Worm (Caenorhabditis elegans) whole organism, young adult: ENCODE measurements around the gene cpg-1.

ENCODE experiments used
- F10E7.11 ChIP-seq: sonication (generic microtip); optimal IDR thresholded peaks from 2 replicates; lab custom pipeline; 2017; ENCODE audit warnings: mild to moderate bottlenecking, missing genetic modification characterization, moderate library complexity, missing compliant biosample characterization
- F33H1.4 ChIP-seq: fragments of 200-800 bp; sonication (Bioruptor generic); IDR thresholded peaks from 2 replicates; pipeline ENCODE4 v1.3.6; 2022; ENCODE audit warnings: missing genetic modification reagents, missing genetic modification characterization, missing compliant biosample characterization
- F57A8.1 ChIP-seq: fragments of 200-800 bp; sonication (Bioruptor generic); optimal IDR thresholded peaks from 2 replicates; lab custom pipeline; 2018; ENCODE audit warnings: mild to moderate bottlenecking, missing genetic modification characterization, moderate library complexity, missing compliant biosample characterization
- K12H6.12 ChIP-seq: fragments of 200-800 bp; sonication (Bioruptor generic); optimal IDR thresholded peaks from 2 replicates; lab custom pipeline; 2018; ENCODE audit warnings: mild to moderate bottlenecking, missing genetic modification characterization, missing compliant biosample characterization
- T07F8.4 ChIP-seq: sonication (generic microtip); optimal IDR thresholded peaks from 2 replicates; lab custom pipeline; 2016; ENCODE audit warnings: mild to moderate bottlenecking, missing genetic modification characterization, moderate library complexity, missing compliant biosample characterization
- Y53F4B.3 ChIP-seq: fragments of 200-800 bp; sonication (Bioruptor generic); IDR thresholded peaks from 2 replicates; pipeline ENCODE4 v1.3.6; 2022; ENCODE audit warnings: missing genetic modification reagents, missing genetic modification characterization, missing compliant biosample characterization
- Y67H2A.10 ChIP-seq: fragments of 200-800 bp; sonication (Bioruptor generic); conservative IDR thresholded peaks from 2 replicates; pipeline ENCODE4 v1.3.6; 2022; ENCODE audit warnings: missing genetic modification reagents, missing genetic modification characterization, missing compliant biosample characterization
- Y79H2A.3 ChIP-seq: fragments of 200-800 bp; sonication (Bioruptor generic); conservative IDR thresholded peaks from 2 replicates; pipeline ENCODE4 v1.3.6; 2022; ENCODE audit warnings: missing genetic modification reagents, missing genetic modification characterization, missing compliant biosample characterization
- Y95B8A.8 ChIP-seq: fragments of 200-800 bp; sonication (Bioruptor generic); IDR thresholded peaks from 2 replicates; pipeline ENCODE4 v1.3.6; 2022; ENCODE audit warnings: missing genetic modification reagents, missing genetic modification characterization, missing compliant biosample characterization
- aptf-2 ChIP-seq: fragments of 200-800 bp; sonication (Bioruptor generic); conservative IDR thresholded peaks from 2 replicates; pipeline ENCODE4 v1.3.6; 2022; ENCODE audit warnings: missing genetic modification reagents, missing genetic modification characterization, missing compliant biosample characterization
- athp-1 ChIP-seq: sonication (generic microtip); optimal IDR thresholded peaks from 2 replicates; lab custom pipeline; 2017; ENCODE audit warnings: mild to moderate bottlenecking, missing genetic modification characterization, missing compliant biosample characterization
- bed-2 ChIP-seq: fragments of 200-800 bp; sonication (Bioruptor generic); IDR thresholded peaks from 2 replicates; pipeline ENCODE4 v1.3.6; 2022; ENCODE audit warnings: missing genetic modification reagents, missing genetic modification characterization, missing compliant biosample characterization
- cebp-1 ChIP-seq, 2 experiments: fragments of 200-800 bp in 1 of 2; sonication (Bioruptor generic) in 1 of 2; sonication (generic microtip) in 1 of 2; IDR thresholded peaks in 1 of 2; optimal IDR thresholded peaks in 1 of 2; 2 replicates each; pipeline versions ENCODE4 v1.3.6 to Lab custom; 2017 to 2022; ENCODE audit warnings: missing compliant biosample characterization in 2 of 2, missing genetic modification characterization in 2 of 2, mild to moderate bottlenecking in 1 of 2, missing genetic modification reagents in 1 of 2, moderate library complexity in 1 of 2
- ceh-27 ChIP-seq: fragments of 200-800 bp; sonication (Bioruptor generic); optimal IDR thresholded peaks from 2 replicates; lab custom pipeline; 2018; ENCODE audit warnings: mild to moderate bottlenecking, missing genetic modification characterization, moderate library complexity, missing compliant biosample characterization
- chd-7 ChIP-seq: sonication (generic microtip); optimal IDR thresholded peaks from 2 replicates; lab custom pipeline; 2016; ENCODE audit warnings: mild to moderate bottlenecking, missing genetic modification characterization, moderate library complexity, missing compliant biosample characterization
- dox-1 ChIP-seq: fragments of 200-800 bp; sonication (Bioruptor generic); IDR thresholded peaks from 2 replicates; pipeline ENCODE4 v1.3.6; 2022; ENCODE audit warnings: missing genetic modification reagents, missing genetic modification characterization, missing compliant biosample characterization
- dpff-1 ChIP-seq: sonication (generic microtip); optimal IDR thresholded peaks from 2 replicates; lab custom pipeline; 2017; ENCODE audit warnings: mild to moderate bottlenecking, missing genetic modification characterization, missing compliant biosample characterization
- efl-1 ChIP-seq: fragments of 150-350 bp; optimal IDR thresholded peaks from 2 replicates; lab custom pipeline; 2014; ENCODE audit warnings: missing biosample characterization, missing genetic modification reagents, missing genetic modification characterization
- ekl-4 ChIP-seq: fragments of 200-800 bp; sonication (Bioruptor generic); IDR thresholded peaks from 2 replicates; pipeline ENCODE4 v1.3.6; 2022; ENCODE audit warnings: missing genetic modification reagents, missing genetic modification characterization, missing compliant biosample characterization
- fkh-3 ChIP-seq: sonication (generic microtip); optimal IDR thresholded peaks from 2 replicates; lab custom pipeline; 2016; ENCODE audit warnings: mild to moderate bottlenecking, missing genetic modification characterization, missing compliant biosample characterization
- him-1 ChIP-seq: sonication (generic microtip); optimal IDR thresholded peaks from 2 replicates; lab custom pipeline; 2016; ENCODE audit warnings: missing genotype, missing genetic modification reagents, missing genetic modification characterization, missing compliant biosample characterization
- hmg-1.2 ChIP-seq: fragments of 200-800 bp; sonication (Bioruptor generic); IDR thresholded peaks from 2 replicates; pipeline ENCODE4 v1.3.6; 2022; ENCODE audit warnings: missing genetic modification reagents, missing genetic modification characterization, missing compliant biosample characterization
- lag-1 ChIP-seq: fragments of 200-800 bp; sonication (Bioruptor generic); IDR thresholded peaks from 2 replicates; pipeline ENCODE4 v1.3.6; 2022; ENCODE audit warnings: missing genetic modification reagents, missing genetic modification characterization, missing compliant biosample characterization
- lsl-1 ChIP-seq: fragments of 200-800 bp; sonication (Bioruptor generic); optimal IDR thresholded peaks from 2 replicates; lab custom pipeline; 2018; ENCODE audit warnings: mild to moderate bottlenecking, missing genetic modification characterization, moderate library complexity, missing compliant biosample characterization
- madf-10 ChIP-seq: sonication (generic microtip); optimal IDR thresholded peaks from 2 replicates; lab custom pipeline; 2016; ENCODE audit warnings: mild to moderate bottlenecking, missing genetic modification characterization, missing compliant biosample characterization
- madf-6 ChIP-seq: fragments of 200-800 bp; sonication (Bioruptor generic); IDR thresholded peaks from 2 replicates; pipeline ENCODE4 v1.3.6; 2022; ENCODE audit warnings: missing genetic modification reagents, missing genetic modification characterization, missing compliant biosample characterization
- madf-8 ChIP-seq: fragments of 200-800 bp; sonication (Bioruptor generic); conservative IDR thresholded peaks from 2 replicates; pipeline ENCODE4 v1.3.6; 2022; ENCODE audit warnings: missing genetic modification reagents, missing genetic modification characterization, missing compliant biosample characterization
- mel-28 ChIP-seq: sonication (generic microtip); optimal IDR thresholded peaks from 2 replicates; lab custom pipeline; 2016; ENCODE audit warnings: borderline replicate concordance, mild to moderate bottlenecking, missing genetic modification characterization, missing compliant biosample characterization
- mes-4 ChIP-seq: sonication (generic microtip); optimal IDR thresholded peaks from 2 replicates; lab custom pipeline; 2016; ENCODE audit warnings: missing genotype, missing genetic modification characterization, missing compliant biosample characterization
- nhr-179 ChIP-seq: sonication (generic microtip); optimal IDR thresholded peaks from 2 replicates; lab custom pipeline; 2016; ENCODE audit warnings: mild to moderate bottlenecking, missing genetic modification characterization, missing compliant biosample characterization
- nhr-80 ChIP-seq: sonication (generic microtip); optimal IDR thresholded peaks from 2 replicates; lab custom pipeline; 2016; ENCODE audit warnings: missing genetic modification characterization, missing compliant biosample characterization
- sdz-38 ChIP-seq: sonication (generic microtip); optimal IDR thresholded peaks from 2 replicates; lab custom pipeline; 2016; ENCODE audit warnings: missing genotype, missing genetic modification characterization, missing compliant biosample characterization
- snpc-3.4 ChIP-seq: sonication (generic microtip); optimal IDR thresholded peaks from 2 replicates; lab custom pipeline; 2017; ENCODE audit warnings: missing genetic modification characterization, mild to moderate bottlenecking, missing compliant biosample characterization, antibody characterized with exemption, moderate library complexity, missing genotype, missing genetic modification reagents
- snpc-4 ChIP-seq, 5 experiments: fragments of 150-350 bp in 1 of 5; sonication (generic microtip) in 4 of 5; optimal IDR thresholded peaks; 2 replicates each; lab custom pipeline; 2014 to 2018; ENCODE audit warnings: missing genetic modification characterization in 5 of 5, missing biosample characterization in 3 of 5, antibody characterized with exemption in 2 of 5, mild to moderate bottlenecking in 2 of 5, missing compliant biosample characterization in 2 of 5, missing genotype in 2 of 5, moderate library complexity in 2 of 5, missing genetic modification reagents in 1 of 5
- tbp1 ChIP-seq: fragments of 200-800 bp; sonication (Bioruptor generic); optimal IDR thresholded peaks from 2 replicates; lab custom pipeline; 2018; ENCODE audit warnings: mild to moderate bottlenecking, missing genetic modification characterization, missing compliant biosample characterization
- tlf-1 ChIP-seq: fragments of 200-800 bp; sonication (Bioruptor generic); optimal IDR thresholded peaks from 2 replicates; lab custom pipeline; 2018; ENCODE audit warnings: mild to moderate bottlenecking, missing genetic modification characterization, missing compliant biosample characterization
- unc-62 ChIP-seq: fragments of 150-350 bp; optimal IDR thresholded peaks from 2 replicates; lab custom pipeline; 2014; ENCODE audit warnings: missing biosample characterization, missing genetic modification reagents, missing genetic modification characterization
- xnd-1 ChIP-seq: sonication (generic microtip); optimal IDR thresholded peaks from 2 replicates; lab custom pipeline; 2016; ENCODE audit warnings: missing genotype, missing genetic modification reagents, missing genetic modification characterization, missing compliant biosample characterization
- zfh-2 ChIP-seq: fragments of 200-800 bp; sonication (Bioruptor generic); conservative IDR thresholded peaks from 2 replicates; pipeline ENCODE4 v1.3.6; 2022; ENCODE audit warnings: missing genetic modification reagents, missing genetic modification characterization, missing compliant biosample characterization
- ztf-18 ChIP-seq: sonication (generic microtip); optimal IDR thresholded peaks from 2 replicates; lab custom pipeline; 2016; ENCODE audit warnings: missing genotype, mild to moderate bottlenecking, missing genetic modification characterization, missing compliant biosample characterization
- ztf-6 ChIP-seq: fragments of 200-800 bp; sonication (Bioruptor generic); IDR thresholded peaks from 2 replicates; pipeline ENCODE4 v1.3.6; 2022; ENCODE audit warnings: missing genetic modification reagents, missing genetic modification characterization, missing compliant biosample characterization

Gene cpg-1

DNA sequence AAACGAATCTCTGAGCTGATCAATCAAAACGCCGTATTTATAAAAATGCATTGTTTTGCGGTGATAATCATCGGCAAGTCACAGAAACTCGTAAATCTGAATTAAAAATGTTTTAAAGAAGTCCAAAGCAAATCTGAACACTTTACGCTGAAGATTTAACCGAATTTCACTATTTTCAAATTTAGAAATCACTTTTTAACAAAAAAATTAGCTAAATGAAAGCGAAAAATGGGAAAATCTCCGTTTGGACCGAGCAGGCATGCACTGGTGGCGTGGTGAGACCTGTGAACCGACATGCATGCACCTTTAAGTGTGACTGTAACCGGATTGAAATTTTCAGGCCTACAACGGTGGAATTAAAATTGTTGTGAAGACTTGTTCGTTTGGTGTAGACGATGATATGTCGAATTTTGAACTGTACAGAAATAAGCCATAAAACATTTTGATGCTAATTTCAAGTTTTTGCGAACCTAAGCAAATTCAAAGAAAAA, 49.6 kb upstream of the cpg-1 start, which contains the start of gene C28A5.2:
Gene C28A5.2 (minus strand): TSS at position 51 of the 491 bp plus-strand sequence.
- no peak for TF ChIP-seq athp-1
- no peak for TF ChIP-seq ztf-6 (GFP tag; lab: Robert Waterston, UW)
- TF ChIP-seq dox-1 (GFP tag; lab: Robert Waterston, UW) = no peak
- peak; percentile 90 for TF ChIP-seq madf-8
- TF ChIP-seq F33H1.4 (GFP tag; lab: Robert Waterston, UW) = peak; percentile 79
- peak; percentile 62 for TF ChIP-seq xnd-1
- no peak for TF ChIP-seq dpff-1 (tag; lab: Kevin White, UChicago)
- TF ChIP-seq mel-28 = no peak
- TF ChIP-seq madf-6 (GFP tag; lab: Robert Waterston, UW) = peak; percentile 91
- no peak for TF ChIP-seq cebp-1 (GFP tag; IDR thresholded peaks at IDR 0.05; lab: Robert Waterston, UW)
- no peak for TF ChIP-seq cebp-1 (tag; optimal IDR thresholded peaks at IDR 0.05; lab: Kevin White, UChicago)
- peak; percentile 76 for TF ChIP-seq lsl-1 (GFP tag; lab: Kevin White, UChicago)
- TF ChIP-seq, all 124 proteins: peak for 5

DNA sequence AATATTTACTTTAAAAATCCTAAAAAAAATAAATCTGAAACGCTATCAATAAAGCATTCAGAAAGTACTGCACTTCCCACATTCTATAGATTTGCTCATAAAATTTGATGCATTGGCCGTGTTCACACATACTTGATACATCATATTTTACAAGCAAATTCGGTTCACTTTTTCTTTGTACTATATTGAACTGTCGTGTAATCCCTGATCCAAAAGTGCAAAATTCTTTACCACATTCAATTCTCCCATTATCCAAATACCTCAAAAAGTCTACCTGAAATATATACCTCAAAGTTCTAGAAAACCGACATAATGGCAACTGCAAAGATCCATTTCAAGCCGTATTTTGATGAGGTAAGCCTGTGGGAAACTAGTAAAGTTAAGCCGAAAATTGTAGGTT, 47.4 kb upstream of the cpg-1 start, which contains the start of gene nex-3:
Gene nex-3 (plus strand): TSS at position 301 of the 400 bp plus-strand sequence.
- no peak for TF ChIP-seq Y95B8A.8 (GFP tag; lab: Robert Waterston, UW)

DNA sequence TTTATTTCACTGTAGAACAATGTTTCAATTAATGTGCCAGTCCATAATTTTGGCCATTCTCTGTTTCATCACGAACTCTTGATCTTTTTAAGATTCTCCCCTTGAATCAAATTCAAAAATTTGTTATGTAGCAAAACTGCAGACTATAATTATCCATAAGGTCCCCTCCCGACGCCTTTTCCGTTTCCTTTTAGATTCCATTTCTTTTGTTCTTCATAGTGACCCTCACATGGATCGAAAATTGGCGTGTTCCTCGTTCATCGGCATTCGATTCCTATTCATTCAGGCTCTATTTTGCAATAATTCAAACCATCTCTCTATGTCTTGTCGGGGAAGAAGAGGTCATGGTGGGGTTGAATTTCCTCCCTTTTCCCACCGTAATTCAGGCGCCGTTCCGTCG, 44.7 kb upstream of the cpg-1 start:
- TF ChIP-seq tlf-1 (GFP tag; lab: Kevin White, UChicago) (no peak), ztf-18 (tag; lab: Kevin White, UChicago) (no peak), aptf-2 (GFP tag; lab: Robert Waterston, UW) (no peak), chd-7 (no peak), F57A8.1 (GFP tag; lab: Kevin White, UChicago) (no peak), ekl-4 (no peak), bed-2 (no peak), nhr-179 (no peak), Y67H2A.10 (GFP tag; lab: Robert Waterston, UW) (no peak)

ce11 chrIII:4448029-4448428, 41.1 kb upstream of the cpg-1 start:
- TF ChIP-seq F10E7.11 (no peak), ztf-6 (GFP tag; lab: Robert Waterston, UW) (no peak), unc-62 (GFP tag; lab: Kevin White, UChicago) (peak; percentile 92)

DNA sequence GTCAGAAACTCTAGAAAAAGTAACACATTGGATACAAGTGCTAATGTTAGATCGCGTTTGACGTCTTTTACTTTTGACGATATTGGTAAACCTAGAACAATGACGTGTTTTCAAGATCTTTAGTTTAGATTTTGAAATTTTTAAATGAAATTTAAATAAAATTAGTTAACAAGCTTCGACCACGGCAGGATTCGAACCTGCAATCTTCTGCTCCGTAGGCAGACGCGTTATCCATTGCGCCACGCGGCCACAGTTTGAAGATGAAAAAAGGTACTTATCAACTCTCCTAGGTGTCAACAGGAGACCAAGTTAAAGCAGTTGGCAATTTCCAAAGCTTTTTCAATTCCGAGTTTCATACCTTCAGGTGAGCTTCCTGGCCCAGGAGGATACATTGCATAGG, 39.8 kb upstream of the cpg-1 start:
- TF ChIP-seq him-1 (tag; lab: Kevin White, UChicago) (peak; percentile 72), T07F8.4 (tag; lab: Kevin White, UChicago) (peak; percentile 23), tbp1 (GFP tag; lab: Kevin White, UChicago) (peak; percentile 93), madf-10 (tag; lab: Kevin White, UChicago) (peak; percentile 27), dox-1 (GFP tag; lab: Robert Waterston, UW) (peak; percentile 39; the same call in 1 of the 2 replicates), ceh-27 (no peak), snpc-4 (GFP tag; optimal IDR thresholded peaks at IDR 0.05; lab: Kevin White, UChicago) (no peak), snpc-4 (tag; optimal IDR thresholded peaks at IDR 0.05; lab: Kevin White, UChicago) (peak in 1 of 4 experiments; percentile 28), ztf-18 (tag; lab: Kevin White, UChicago) (peak; percentile 73), madf-6 (GFP tag; lab: Robert Waterston, UW) (peak; percentile 69), sdz-38 (tag; lab: Kevin White, UChicago) (no peak), snpc-3.4 (tag; lab: Kevin White, UChicago) (peak; percentile 29), hmg-1.2 (GFP tag; lab: Robert Waterston, UW) (peak; percentile 48; the same call in 1 of the 2 replicates), K12H6.12 (tag; lab: Kevin White, UChicago) (peak; percentile 16), efl-1 (peak; percentile 13), nhr-80 (tag; lab: Kevin White, UChicago) (peak; percentile 40), mes-4 (peak; percentile 57), lag-1 (no peak), nhr-179 (no peak), Y79H2A.3 (GFP tag; lab: Robert Waterston, UW) (no peak), fkh-3 (tag; lab: Kevin White, UChicago) (no peak), Y53F4B.3 (GFP tag; lab: Robert Waterston, UW) (0 out of 2 replicates have a peak, but pooled peaks have one; percentile 12), zfh-2 (GFP tag; lab: Robert Waterston, UW) (no peak)
